Worm (Caenorhabditis elegans): Measurements from ENCODE around the gene tag-278.

DNA sequence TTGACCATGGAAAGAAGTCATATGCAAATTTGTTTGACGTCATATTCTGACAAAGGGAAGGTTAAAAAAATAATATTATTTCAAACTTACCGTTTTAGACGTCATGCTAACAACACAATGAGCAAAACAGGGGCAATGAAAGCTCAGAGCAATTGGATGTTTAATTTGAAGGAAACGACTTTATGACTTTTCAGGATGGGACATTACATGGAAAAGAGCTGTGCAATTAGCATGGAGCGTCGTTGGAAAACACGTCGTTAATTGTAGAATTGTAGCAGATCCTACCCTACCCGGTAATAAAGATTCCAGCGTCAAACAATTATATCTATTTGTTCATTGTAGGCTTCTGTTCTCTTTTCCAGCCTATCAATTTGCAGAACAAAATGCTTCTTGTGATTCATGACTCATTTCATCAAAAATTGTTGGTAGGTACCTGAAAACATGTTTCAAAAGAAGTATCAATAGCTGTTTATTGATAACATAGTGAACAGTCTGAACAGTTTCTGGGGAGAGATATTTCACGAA is 15.4 kb downstream of the tag-278 start, which contains the start of gene ceh-63:
- TF ChIP-seq ztf-11 (tag; optimal IDR thresholded peaks at IDR 0.05) (no peak), mdl-1 (tag; optimal IDR thresholded peaks at IDR 0.05) (no peak), ama-1 (optimal IDR thresholded peaks at IDR 0.05) (no peak), alr-1 (tag; optimal IDR thresholded peaks at IDR 0.05; ENCODE audit: borderline replicate concordance) (no peak), nhr-28 (tag; optimal IDR thresholded peaks at IDR 0.05) (no peak)

Data from whole organism, L1 larva.